Fruit fly (Drosophila melanogaster) Kc167 (cell line): ENCODE results near the gene Svil.

Source experiments
- psq ChIP-seq: fragments of >200 bp; optimal IDR thresholded peaks from 2 replicates; lab custom pipeline; 2017; ENCODE audit warnings: missing external identifiers
- ttk ChIP-seq: sonication (Bioruptor generic); optimal IDR thresholded peaks from 2 replicates; lab custom pipeline; 2017; ENCODE audit warnings: missing external identifiers

DNA sequence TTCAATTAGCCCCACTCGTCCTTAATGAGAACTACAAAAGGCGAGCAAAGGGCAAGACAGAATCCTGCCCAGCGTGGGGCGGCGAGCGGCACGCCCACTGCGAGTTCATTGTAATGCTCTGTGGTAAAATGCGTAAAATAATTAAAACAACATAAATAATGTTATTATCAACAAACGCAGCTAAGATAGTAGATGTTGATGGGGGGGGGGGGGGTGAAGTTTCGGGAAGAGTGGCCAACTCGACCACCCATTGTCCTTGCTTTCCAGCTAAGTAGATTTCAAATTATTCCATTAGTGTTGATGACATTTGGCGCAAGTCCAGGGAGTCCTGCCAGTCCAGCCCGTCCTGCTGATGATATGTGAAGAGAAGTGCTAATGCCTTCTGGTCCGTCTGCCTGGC, 48.7 kb upstream of the Svil start:
- TF ChIP-seq psq (lab: Kevin White, UChicago) (no peak), ttk (lab: Kevin White, UChicago) (no peak)
